Worm (Caenorhabditis elegans) whole organism, midembryonic: ENCODE data around the gene snfc-5.

Source experiments
- T22C8.4 ChIP-seq: fragments of 200-800 bp; sonication (Bioruptor generic); IDR thresholded peaks from 2 replicates; pipeline ENCODE4 v1.3.6; 2022; ENCODE audit warnings: missing genetic modification characterization, missing compliant biosample characterization
- cog-1 ChIP-seq: sonication (generic microtip); optimal IDR thresholded peaks from 2 replicates; lab custom pipeline; 2016; ENCODE audit warnings: missing genetic modification characterization, missing compliant biosample characterization
- flt-1 ChIP-seq: fragments of 200-800 bp; sonication (Bioruptor generic); IDR thresholded peaks from 2 replicates; pipeline ENCODE4 v1.3.6; 2022; ENCODE audit warnings: missing genetic modification characterization, missing compliant biosample characterization
- klf-2 ChIP-seq: fragments of 200-800 bp; sonication (Bioruptor generic); conservative IDR thresholded peaks from 2 replicates; pipeline ENCODE4 v1.3.6; 2022; ENCODE audit warnings: missing genetic modification reagents, missing genetic modification characterization, missing compliant biosample characterization
- ref-1 ChIP-seq: fragments of 200-800 bp; sonication (Bioruptor generic); conservative IDR thresholded peaks from 2 replicates; pipeline ENCODE4 v1.3.6; 2022; ENCODE audit warnings: missing genetic modification reagents, missing genetic modification characterization, missing compliant biosample characterization
- tab-1 ChIP-seq: fragments of 200-800 bp; sonication (Bioruptor generic); IDR thresholded peaks from 2 replicates; pipeline ENCODE4 v1.3.6; 2022; ENCODE audit warnings: missing genetic modification characterization, missing compliant biosample characterization
- ztf-29 ChIP-seq: fragments of 200-800 bp; sonication (Bioruptor generic); IDR thresholded peaks from 2 replicates; pipeline ENCODE4 v1.3.6; 2022; ENCODE audit warnings: missing genetic modification reagents, missing genetic modification characterization, missing compliant biosample characterization

DNA sequence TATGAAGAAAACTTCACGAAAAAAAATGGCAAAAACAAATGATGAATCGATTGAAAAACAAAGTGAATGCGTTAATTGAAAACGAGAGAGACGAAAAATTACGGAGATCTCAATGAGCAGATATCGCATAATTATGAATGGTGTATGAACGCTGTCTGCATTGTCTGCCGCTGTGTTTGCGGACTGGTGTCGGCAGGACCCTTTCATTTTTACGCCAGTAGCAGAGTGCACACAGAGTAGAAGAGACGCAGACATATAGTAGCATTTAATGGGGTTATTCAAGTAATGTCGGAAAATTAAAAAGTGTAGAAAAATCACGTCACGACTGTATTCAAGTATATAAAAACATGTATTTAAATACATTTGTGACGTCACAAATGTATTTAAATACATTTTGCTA, 23.8 kb upstream of the snfc-5 start:
- TF ChIP-seq tab-1 (no peak; the same call in 1 of the 2 replicates), ztf-29 (GFP tag; lab: Robert Waterston, UW) (no peak), T22C8.4 (GFP tag; lab: Robert Waterston, UW) (no peak), cog-1 (tag; lab: Kevin White, UChicago) (peak; percentile 11), flt-1 (GFP tag; lab: Robert Waterston, UW) (no peak), ref-1 (GFP tag; lab: Robert Waterston, UW) (no peak), klf-2 (GFP tag; lab: Robert Waterston, UW) (no peak)
